Worm (Caenorhabditis elegans) whole organism, L1 larva: ENCODE measurements around the gene sek-3.
A peak's percentile ranks its signal among the peaks of the same experiment; 100 is the strongest.

Experiments used
- aha-1 ChIP-seq: fragments of 150-350 bp; optimal IDR thresholded peaks from 2 replicates; lab custom pipeline; 2014; ENCODE audit warnings: missing biosample characterization, missing genetic modification characterization
- alr-1 ChIP-seq: fragments of 200-800 bp; sonication (Bioruptor generic); optimal IDR thresholded peaks from 2 replicates; lab custom pipeline; 2018; ENCODE audit warnings: borderline replicate concordance, mild to moderate bottlenecking, missing genetic modification characterization, missing compliant biosample characterization
- ces-1 ChIP-seq: fragments of 150-350 bp; optimal IDR thresholded peaks from 2 replicates; lab custom pipeline; 2014; ENCODE audit warnings: missing biosample characterization, missing genetic modification reagents, missing genetic modification characterization
- efl-1 ChIP-seq, 4 experiments: fragments of 150-350 bp; optimal IDR thresholded peaks in 3 of 4; peaks in 1 of 4; 1 replicate in 1 of 4; 2 replicates in 3 of 4; lab custom pipeline; 2014; ENCODE audit warnings: missing biosample characterization in 2 of 4, missing genetic modification characterization in 2 of 4, missing genetic modification reagents in 2 of 4
- elt-2 ChIP-seq: sonication (generic microtip); optimal IDR thresholded peaks from 2 replicates; lab custom pipeline; 2016; ENCODE audit warnings: missing genetic modification characterization, mild to moderate bottlenecking, inconsistent platforms, missing compliant biosample characterization, missing genetic modification reagents
- fkh-4 ChIP-seq: sonication (generic microtip); optimal IDR thresholded peaks from 2 replicates; lab custom pipeline; 2016; ENCODE audit warnings: missing compliant biosample characterization, missing genetic modification characterization, borderline replicate concordance
- fkh-8 ChIP-seq: sonication (generic microtip); optimal IDR thresholded peaks from 2 replicates; lab custom pipeline; 2016; ENCODE audit warnings: mild to moderate bottlenecking, missing genetic modification characterization, missing compliant biosample characterization
- fos-1 ChIP-seq: fragments of 150-350 bp; optimal IDR thresholded peaks from 2 replicates; lab custom pipeline; 2014; ENCODE audit warnings: missing biosample characterization, missing genetic modification characterization
- hlh-17 ChIP-seq: fragments of 200-800 bp; sonication (Bioruptor generic); optimal IDR thresholded peaks from 2 replicates; lab custom pipeline; 2018; ENCODE audit warnings: missing genetic modification characterization, mild to moderate bottlenecking, missing compliant biosample characterization, moderate library complexity, borderline replicate concordance
- hlh-4 ChIP-seq: sonication (generic microtip); optimal IDR thresholded peaks from 2 replicates; lab custom pipeline; 2016; ENCODE audit warnings: mild to moderate bottlenecking, missing genetic modification characterization, missing compliant biosample characterization
- hpl-2 ChIP-seq: fragments of 150-350 bp; optimal IDR thresholded peaks from 2 replicates; lab custom pipeline; 2014; ENCODE audit warnings: missing biosample characterization, missing genetic modification reagents, missing genetic modification characterization
- jun-1 ChIP-seq: fragments of 150-350 bp; optimal IDR thresholded peaks from 2 replicates; lab custom pipeline; 2014; ENCODE audit warnings: missing biosample characterization, missing genetic modification reagents, missing genetic modification characterization
- lin-13 ChIP-seq: fragments of 150-350 bp; optimal IDR thresholded peaks from 2 replicates; lab custom pipeline; 2014; ENCODE audit warnings: missing biosample characterization, missing genetic modification reagents, missing genetic modification characterization
- lin-14 ChIP-seq: fragments of 200-800 bp; sonication (Bioruptor generic); optimal IDR thresholded peaks from 2 replicates; lab custom pipeline; 2018; ENCODE audit warnings: mild to moderate bottlenecking, missing genetic modification characterization, moderate library complexity, missing compliant biosample characterization
- lsy-2 ChIP-seq, 2 experiments: fragments of 150-350 bp; optimal IDR thresholded peaks; 2 replicates each; lab custom pipeline; 2014; ENCODE audit warnings: missing biosample characterization in 2 of 2, missing genetic modification characterization in 2 of 2
- nhr-19 ChIP-seq: fragments of 200-800 bp; sonication (Bioruptor generic); conservative IDR thresholded peaks from 2 replicates; pipeline ENCODE4 v1.3.6; 2022; ENCODE audit warnings: missing genetic modification characterization, missing compliant biosample characterization
- nhr-20 ChIP-seq: sonication (generic microtip); optimal IDR thresholded peaks from 2 replicates; lab custom pipeline; 2016; ENCODE audit warnings: mild to moderate bottlenecking, missing genetic modification characterization, missing compliant biosample characterization
- nhr-71 ChIP-seq: sonication (generic microtip); optimal IDR thresholded peaks from 2 replicates; lab custom pipeline; 2016; ENCODE audit warnings: mild to moderate bottlenecking, missing genetic modification characterization, moderate library complexity, missing compliant biosample characterization
- nhr-76 ChIP-seq: sonication (generic microtip); optimal IDR thresholded peaks from 2 replicates; lab custom pipeline; 2017; ENCODE audit warnings: missing biosample characterization, missing genetic modification characterization
- nhr-77 ChIP-seq: fragments of 150-350 bp; optimal IDR thresholded peaks from 2 replicates; lab custom pipeline; 2014; ENCODE audit warnings: missing biosample characterization, missing genetic modification characterization
- pax-3 ChIP-seq: fragments of 200-800 bp; sonication (Bioruptor generic); optimal IDR thresholded peaks from 2 replicates; lab custom pipeline; 2018; ENCODE audit warnings: mild to moderate bottlenecking, missing genetic modification characterization, moderate library complexity, missing compliant biosample characterization
- pqm-1 ChIP-seq: sonication (generic microtip); optimal IDR thresholded peaks from 3 replicates; lab custom pipeline; 2017; ENCODE audit warnings: missing biosample characterization, missing genetic modification characterization
- rnt-1 ChIP-seq: sonication (generic microtip); optimal IDR thresholded peaks from 2 replicates; lab custom pipeline; 2016; ENCODE audit warnings: mild to moderate bottlenecking, missing genetic modification characterization, moderate library complexity, missing compliant biosample characterization
- skn-1 ChIP-seq: fragments of 150-350 bp; optimal IDR thresholded peaks from 2 replicates; lab custom pipeline; 2014; ENCODE audit warnings: missing biosample characterization, missing genetic modification characterization
- snpc-4 ChIP-seq: fragments of 150-350 bp; optimal IDR thresholded peaks from 2 replicates; lab custom pipeline; 2014; ENCODE audit warnings: missing biosample characterization, missing genetic modification characterization
- snu-23 ChIP-seq: sonication (generic microtip); optimal IDR thresholded peaks from 2 replicates; lab custom pipeline; 2016; ENCODE audit warnings: missing genetic modification characterization, missing compliant biosample characterization
- sup-37 ChIP-seq: fragments of 200-800 bp; sonication (Bioruptor generic); optimal IDR thresholded peaks from 2 replicates; lab custom pipeline; 2018; ENCODE audit warnings: mild to moderate bottlenecking, missing genetic modification characterization, missing compliant biosample characterization
- unc-130 ChIP-seq: fragments of 150-350 bp; optimal IDR thresholded peaks from 2 replicates; lab custom pipeline; 2017; ENCODE audit warnings: missing biosample characterization, missing genetic modification characterization, inconsistent platforms
- unc-30 ChIP-seq: sonication (generic microtip); optimal IDR thresholded peaks from 2 replicates; lab custom pipeline; 2017; ENCODE audit warnings: missing biosample characterization, missing genetic modification characterization
- unc-62 ChIP-seq: fragments of 150-350 bp; optimal IDR thresholded peaks from 2 replicates; lab custom pipeline; 2014; ENCODE audit warnings: missing biosample characterization, missing genetic modification reagents, missing genetic modification characterization
- unc-86 ChIP-seq: sonication (generic microtip); optimal IDR thresholded peaks from 2 replicates; lab custom pipeline; 2016; ENCODE audit warnings: missing genetic modification characterization, missing compliant biosample characterization
- xbp-1 ChIP-seq: sonication (generic microtip); optimal IDR thresholded peaks from 2 replicates; lab custom pipeline; 2016; ENCODE audit warnings: missing genetic modification characterization, missing compliant biosample characterization
- zip-4 ChIP-seq: fragments of 200-800 bp; sonication (Bioruptor generic); optimal IDR thresholded peaks from 2 replicates; lab custom pipeline; 2018; ENCODE audit warnings: mild to moderate bottlenecking, missing genetic modification characterization, moderate library complexity, missing compliant biosample characterization
- ztf-11 ChIP-seq, 2 experiments: sonication (generic microtip); optimal IDR thresholded peaks; 2 replicates each; lab custom pipeline; 2016 to 2017; ENCODE audit warnings: missing genetic modification characterization in 2 of 2, missing biosample characterization in 1 of 2, missing compliant biosample characterization in 1 of 2

Gene sek-3

DNA sequence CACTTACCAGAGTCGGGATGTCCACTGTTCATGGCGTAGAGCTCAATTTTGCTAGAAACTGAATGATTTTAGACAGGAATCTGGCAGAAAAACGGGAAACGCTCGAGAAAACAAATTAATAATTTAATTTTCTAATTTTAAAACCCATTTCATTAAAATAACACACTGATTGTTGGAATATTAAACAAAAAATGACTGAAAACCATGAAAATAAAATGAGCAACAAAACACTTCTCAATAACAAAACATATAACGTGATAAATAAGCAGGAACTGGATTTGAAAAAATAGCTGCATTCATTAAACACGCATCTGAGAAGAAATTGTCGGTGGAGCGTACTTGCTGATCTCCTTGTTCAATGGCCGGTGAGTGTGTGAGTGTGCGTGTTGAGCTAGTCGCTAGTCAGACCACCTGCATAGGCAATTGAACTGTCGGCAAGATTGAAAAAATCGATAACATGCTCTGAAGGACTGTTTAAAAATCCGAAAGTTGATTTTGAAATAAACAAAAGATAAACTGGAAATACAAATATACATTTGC is 20.1 kb upstream of the sek-3 start, which contains the start of gene ZC8.6 (continued):
- TF ChIP-seq lin-14 = peak; percentile 67
- no peak for TF ChIP-seq hlh-17 (GFP tag; lab: Kevin White, UChicago)
- no peak for TF ChIP-seq unc-30 (tag; lab: Kevin White, UChicago)
- TF ChIP-seq nhr-20 = peak; percentile 6
- no peak for TF ChIP-seq jun-1
- TF ChIP-seq hlh-4 (tag; lab: Kevin White, UChicago) = no peak
- TF ChIP-seq snu-23 (GFP tag; lab: Kevin White, UChicago) = peak; percentile 57
- peak; percentile 17 for TF ChIP-seq fkh-8
- TF ChIP-seq elt-2 = peak; percentile 4
- peak; percentile 39 for TF ChIP-seq nhr-71 (tag; lab: Kevin White, UChicago)
- TF ChIP-seq pqm-1 (tag; lab: Kevin White, UChicago) = no peak
- TF ChIP-seq lin-13 (GFP tag; lab: Kevin White, UChicago) = no peak
- no peak for TF ChIP-seq nhr-76
- TF ChIP-seq nhr-77 (tag; lab: Kevin White, UChicago) = peak; percentile 5
- TF ChIP-seq fkh-4 (tag; lab: Kevin White, UChicago) = no peak
- TF ChIP-seq aha-1 = no peak
- peak; percentile 42 for TF ChIP-seq xbp-1 (tag; lab: Kevin White, UChicago)
- no peak for TF ChIP-seq pax-3 (tag; lab: Kevin White, UChicago)
- TF ChIP-seq ces-1 = no peak
- no peak for TF ChIP-seq nhr-19 (GFP tag; lab: Robert Waterston, UW)
- TF ChIP-seq unc-62 (GFP tag; lab: Kevin White, UChicago) = no peak
- TF ChIP-seq lsy-2 (tag; optimal IDR thresholded peaks at IDR 0.05; lab: Kevin White, UChicago) = no peak

DNA sequence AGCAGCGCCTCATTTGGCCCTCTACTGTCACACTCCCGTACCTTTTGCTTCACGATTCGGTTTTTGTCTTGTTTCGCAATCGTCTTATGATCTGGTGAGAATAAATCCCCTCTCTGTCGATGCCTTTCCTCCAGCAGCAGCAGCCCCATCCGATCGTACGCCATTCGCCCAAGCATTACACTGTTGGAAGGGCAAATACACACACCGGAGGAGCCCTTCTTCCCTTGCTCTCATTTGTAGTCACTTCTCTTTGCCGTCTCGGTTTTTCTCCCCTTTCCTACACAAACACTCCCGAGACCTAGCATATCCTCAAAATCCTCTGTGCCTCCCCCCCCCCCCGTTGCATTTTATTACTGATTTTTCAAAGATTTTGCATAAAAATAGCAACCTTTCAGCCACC is 18.8 kb upstream of the sek-3 start, which contains the start of gene set-30:
set-30 (plus strand) TSS at position 396 of the 400 bp plus-strand sequence.
- TF ChIP-seq zip-4 (GFP tag; lab: Kevin White, UChicago) (peak; percentile 1), lin-14 (peak; percentile 25), fos-1 (tag; lab: Kevin White, UChicago) (no peak), ztf-11 (tag; optimal IDR thresholded peaks at IDR 0.05; lab: Kevin White, UChicago) (no peak), unc-130 (tag; lab: Kevin White, UChicago) (no peak), alr-1 (tag; lab: Kevin White, UChicago) (no peak), hpl-2 (GFP tag; lab: Kevin White, UChicago) (no peak), nhr-19 (GFP tag; lab: Robert Waterston, UW) (peak; percentile 18; the same call in 1 of the 2 replicates), skn-1 (peak; percentile 29), snpc-4 (tag; lab: Kevin White, UChicago) (no peak), unc-62 (GFP tag; lab: Kevin White, UChicago) (no peak), rnt-1 (tag; lab: Kevin White, UChicago) (peak; percentile 17), unc-86 (tag; lab: Kevin White, UChicago) (no peak)

DNA sequence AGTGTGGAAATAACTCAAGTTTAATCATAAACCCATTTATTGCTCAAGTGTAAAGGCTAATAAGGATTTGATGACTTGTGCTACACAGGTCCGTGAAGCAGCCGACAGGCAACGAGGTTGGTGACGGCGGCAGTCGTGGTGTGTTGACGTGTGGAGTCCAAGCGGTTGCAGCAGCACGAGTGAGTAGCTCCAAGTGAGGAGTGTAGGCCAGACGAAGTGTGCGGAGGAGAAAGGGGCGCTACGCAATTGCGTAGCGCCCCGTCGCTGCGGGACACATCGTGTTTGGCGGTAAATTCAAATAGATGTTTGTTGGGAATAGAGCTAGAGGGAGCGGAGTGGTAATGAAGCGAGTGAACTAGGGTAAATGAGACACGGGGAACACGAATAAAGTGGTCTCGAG is 13.4 kb upstream of the sek-3 start:
- peak; percentile 35 for TF ChIP-seq rnt-1 (tag; lab: Kevin White, UChicago)

DNA sequence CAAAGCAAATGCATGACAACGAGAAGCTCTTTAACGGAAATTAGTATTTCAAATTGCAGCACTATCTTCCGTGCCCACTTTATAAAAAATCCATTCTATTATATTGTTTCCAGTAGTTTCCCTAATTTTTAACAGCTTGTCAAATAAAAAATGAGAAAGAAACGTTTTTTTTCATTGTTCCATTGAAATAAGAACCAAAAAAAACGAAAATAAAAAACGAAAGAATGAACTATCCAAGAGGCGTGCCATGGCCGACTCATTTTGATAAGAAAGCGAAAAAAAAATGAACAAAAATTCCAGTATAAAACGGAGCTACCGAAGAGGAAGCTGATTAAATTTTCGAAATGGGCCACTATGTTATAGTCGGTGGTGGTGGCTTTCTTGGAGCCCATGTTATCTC is 12.8 kb upstream of the sek-3 start, which contains the start of gene hsd-2:
hsd-2 (plus strand) TSS at position 301 of the 400 bp plus-strand sequence.
- no peak for TF ChIP-seq efl-1 (optimal IDR thresholded peaks at IDR 0.05; lab: Kevin White, UChicago)
- TF ChIP-seq efl-1 (GFP tag; optimal IDR thresholded peaks at IDR 0.05 in 1 of 2; lab: Kevin White, UChicago) = peak in 1 of 2 experiments; percentile 56
- TF ChIP-seq aha-1 = no peak

DNA sequence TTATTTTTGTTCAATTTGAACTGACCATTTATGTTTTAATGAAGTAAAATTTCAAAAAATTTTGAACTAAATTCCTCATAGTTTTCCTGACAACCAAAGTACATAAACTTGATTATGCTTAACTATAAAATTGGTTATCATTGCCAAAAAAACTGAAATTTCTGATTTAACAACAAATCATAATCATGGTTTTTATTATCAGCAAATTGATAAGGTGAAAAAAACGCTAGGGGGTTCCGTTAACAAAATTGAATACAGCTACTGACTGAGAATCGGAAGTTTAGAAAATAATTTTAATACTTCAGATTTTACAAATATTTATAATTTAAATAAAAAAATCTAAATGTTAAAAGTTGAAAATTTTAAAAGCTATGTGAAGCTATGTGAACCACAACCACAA is 10.7 kb upstream of the sek-3 start:
- TF ChIP-seq sup-37 (no peak), elt-2 (peak; percentile 56)
